Fruit fly (Drosophila melanogaster) whole organism, wandering third instar larva: ENCODE measurements around the gene Vps33B.
A peak's percentile ranks its signal among the peaks of the same experiment; 100 is the strongest.

Source experiments
- Abd-B ChIP-seq: fragments of >200 bp; optimal IDR thresholded peaks from 2 replicates; lab custom pipeline; 2017; ENCODE audit warnings: missing biosample characterization, missing genetic modification characterization
- Dif ChIP-seq: fragments of 200-275, 200-300 bp; sonication (Bioruptor generic); optimal IDR thresholded peaks from 2 replicates; lab custom pipeline; 2018; ENCODE audit warnings: missing biosample characterization, missing genetic modification characterization; ENCODE audit not compliant: partially characterized antibody
- N ChIP-seq: fragments of >200 bp; optimal IDR thresholded peaks from 2 replicates; lab custom pipeline; 2018; ENCODE audit warnings: missing biosample characterization, missing external identifiers, missing genetic modification characterization
- OdsH ChIP-seq: fragments of 200-800 bp; sonication (Bioruptor generic); optimal IDR thresholded peaks from 2 replicates; lab custom pipeline; 2016; ENCODE audit warnings: missing biosample characterization, mild to moderate bottlenecking, missing genetic modification characterization
- dl ChIP-seq, 2 experiments: fragments of 175-275, 200-275 bp in 1 of 2; fragments of 200-275 bp in 1 of 2; sonication (Bioruptor generic); optimal IDR thresholded peaks; lab custom pipeline; 2018; ENCODE audit warnings: mild to moderate bottlenecking in 2 of 2, missing biosample characterization in 2 of 2, missing genetic modification characterization in 2 of 2, moderate library complexity in 2 of 2; ENCODE audit not compliant: partially characterized antibody in 2 of 2, insufficient read depth in 1 of 2
- h ChIP-seq: fragments of 200-800 bp; sonication (Bioruptor generic); optimal IDR thresholded peaks from 3 replicates; lab custom pipeline; 2016; ENCODE audit warnings: missing biosample characterization, mild to moderate bottlenecking, missing genetic modification characterization
- jim ChIP-seq: fragments of 175-275, 200-325 bp; sonication (Bioruptor generic); optimal IDR thresholded peaks from 2 replicates; lab custom pipeline; 2016; ENCODE audit warnings: missing biosample characterization, mild to moderate bottlenecking, missing genetic modification characterization
- pan ChIP-seq: fragments of >200 bp; optimal IDR thresholded peaks from 2 replicates; lab custom pipeline; 2017
- psq ChIP-seq: fragments of 200-800 bp; sonication (Bioruptor generic); optimal IDR thresholded peaks from 3 replicates; lab custom pipeline; 2017; ENCODE audit warnings: missing biosample characterization, mild to moderate bottlenecking, missing genetic modification characterization, moderate library complexity
- sv ChIP-seq: fragments of 200-800 bp; sonication (Bioruptor generic); optimal IDR thresholded peaks from 3 replicates; lab custom pipeline; 2016; ENCODE audit warnings: missing biosample characterization, missing genetic modification characterization
- tai ChIP-seq: sonication (Bioruptor generic); optimal IDR thresholded peaks from 2 replicates; lab custom pipeline; 2016; ENCODE audit warnings: missing biosample characterization, missing genetic modification characterization

DNA sequence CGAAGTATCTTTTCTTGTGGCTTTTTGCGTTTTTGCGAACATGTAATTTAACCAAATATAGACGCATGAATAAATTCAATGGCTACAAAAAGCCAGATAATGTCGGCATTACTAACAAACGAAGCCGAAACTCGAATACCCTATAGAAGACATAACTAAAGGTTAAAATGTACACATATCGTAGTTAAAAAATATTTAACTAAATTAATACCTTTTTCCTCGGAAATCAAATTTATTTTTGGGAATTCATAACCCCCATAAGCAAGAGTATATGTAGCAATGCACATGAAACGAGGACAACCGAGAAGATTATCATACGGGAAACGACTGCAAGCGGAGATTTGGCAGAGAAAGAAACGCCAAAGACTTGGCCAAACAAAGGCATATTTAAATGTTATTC is 11.6 kb upstream of the Vps33B start:
- TF ChIP-seq OdsH (GFP tag; lab: Kevin White, UChicago), result peak; percentile 52
- TF ChIP-seq psq (GFP tag; lab: Kevin White, UChicago), result peak; percentile 27
- TF ChIP-seq Abd-B (GFP tag; lab: Kevin White, UChicago), result no peak
- no peak for TF ChIP-seq dl (GFP tag; optimal IDR thresholded peaks at IDR 0.05; lab: Kevin White, UChicago; ENCODE audit: insufficient read depth in 1 of 2, partially characterized antibody in 2 of 2)
- no peak for TF ChIP-seq pan (lab: Kevin White, UChicago)
- TF ChIP-seq h, result peak; percentile 41
- no peak for TF ChIP-seq Dif (GFP tag; lab: Kevin White, UChicago)
- TF ChIP-seq sv, result no peak
- TF ChIP-seq jim (GFP tag; lab: Kevin White, UChicago), result no peak
- no peak for TF ChIP-seq tai (GFP tag; lab: Kevin White, UChicago)
- no peak for TF ChIP-seq N (GFP tag; lab: Kevin White, UChicago)
